Fruit fly (Drosophila melanogaster): ENCODE data around the gene Pdss2.

- TF ChIP-seq unc-4 (GFP tag; IDR thresholded peaks at IDR 0.05; ENCODE audit: partially characterized antibody) = no peak
- TF ChIP-seq Scr (GFP tag; IDR thresholded peaks at IDR 0.05; ENCODE audit: partially characterized antibody) = no peak
These were observed 15.7 kb downstream of the Pdss2 start for dm6 chr3L:21043435-21043834.
